Worm (Caenorhabditis elegans): ENCODE data around the gene syg-1.

Gene syg-1

DNA sequence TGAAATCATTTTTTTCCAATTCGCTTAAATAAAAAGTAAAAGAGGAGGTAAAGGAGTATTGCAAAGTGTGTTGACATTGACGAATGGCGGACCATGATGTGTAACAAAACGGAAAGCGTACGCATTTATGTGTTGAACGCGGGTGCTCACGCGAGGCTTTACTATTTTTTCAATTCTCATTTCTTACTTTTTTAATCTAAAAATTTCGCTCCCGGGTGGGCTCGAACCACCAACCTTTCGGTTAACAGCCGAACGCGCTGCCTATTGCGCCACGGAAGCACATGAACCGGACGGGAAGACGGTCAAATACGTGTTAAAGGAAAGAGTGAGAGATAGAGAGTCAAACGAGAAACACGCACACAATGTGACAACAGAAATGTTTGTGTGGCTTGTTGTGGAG, 34.2 kb upstream of the syg-1 start (continued):
- TF ChIP-seq unc-130 (tag; optimal IDR thresholded peaks at IDR 0.05) (peak; percentile 36), efl-1 (optimal IDR thresholded peaks at IDR 0.05) (peak in 1 of 2 experiments; percentile 17), efl-1 (GFP tag; optimal IDR thresholded peaks at IDR 0.05 in 1 of 2) (peak in 1 of 2 experiments; percentile 93), fkh-8 (tag; optimal IDR thresholded peaks at IDR 0.05) (peak; percentile 42), sox-4 (tag; optimal IDR thresholded peaks at IDR 0.05) (no peak), lin-13 (GFP tag; optimal IDR thresholded peaks at IDR 0.05) (no peak), snpc-4 (tag; optimal IDR thresholded peaks at IDR 0.05) (peak; percentile 48), C16A3.4 (tag; optimal IDR thresholded peaks at IDR 0.05) (peak; percentile 71), nhr-28 (tag; optimal IDR thresholded peaks at IDR 0.05) (no peak), ceh-8 (GFP tag; optimal IDR thresholded peaks at IDR 0.05) (peak; percentile 41), nhr-71 (tag; optimal IDR thresholded peaks at IDR 0.05) (peak; percentile 80), pag-3 (tag; optimal IDR thresholded peaks at IDR 0.05; ENCODE audit: borderline replicate concordance, insufficient read depth) (peak; percentile 52), jun-1 (tag; optimal IDR thresholded peaks at IDR 0.05) (peak; percentile 56), zip-4 (GFP tag; optimal IDR thresholded peaks at IDR 0.05) (no peak), elt-2 (tag; optimal IDR thresholded peaks at IDR 0.05) (peak; percentile 12), aha-1 (tag; optimal IDR thresholded peaks at IDR 0.05) (no peak), grh-1 (GFP tag; IDR thresholded peaks at IDR 0.05) (no peak), ceh-90 (tag; optimal IDR thresholded peaks at IDR 0.05) (no peak), nhr-85 (tag) (peak; percentile 26), lir-3 (tag; optimal IDR thresholded peaks at IDR 0.05; ENCODE audit: poor library complexity) (peak; percentile 48), egl-13 (tag; optimal IDR thresholded peaks at IDR 0.05) (peak; percentile 17), fkh-10 (GFP tag; optimal IDR thresholded peaks at IDR 0.05) (peak; percentile 15), egl-27 (tag; optimal IDR thresholded peaks at IDR 0.05) (no peak), mdl-1 (tag; optimal IDR thresholded peaks at IDR 0.05) (peak in 1 of 2 experiments; percentile 53), dsc-1 (tag; optimal IDR thresholded peaks at IDR 0.05) (peak; percentile 74), pax-3 (tag; optimal IDR thresholded peaks at IDR 0.05) (peak; percentile 30), mef-2 (tag; optimal IDR thresholded peaks at IDR 0.05) (peak; percentile 29), hpl-2 (GFP tag; optimal IDR thresholded peaks at IDR 0.05) (no peak), rnt-1 (tag; optimal IDR thresholded peaks at IDR 0.05) (peak; percentile 75), snu-23 (GFP tag; optimal IDR thresholded peaks at IDR 0.05) (peak; percentile 84), swsn-7 (tag; optimal IDR thresholded peaks at IDR 0.05) (peak; percentile 75), ets-5 (GFP tag; IDR thresholded peaks at IDR 0.05) (no peak), mep-1 (tag; optimal IDR thresholded peaks at IDR 0.05) (peak; percentile 86)

DNA sequence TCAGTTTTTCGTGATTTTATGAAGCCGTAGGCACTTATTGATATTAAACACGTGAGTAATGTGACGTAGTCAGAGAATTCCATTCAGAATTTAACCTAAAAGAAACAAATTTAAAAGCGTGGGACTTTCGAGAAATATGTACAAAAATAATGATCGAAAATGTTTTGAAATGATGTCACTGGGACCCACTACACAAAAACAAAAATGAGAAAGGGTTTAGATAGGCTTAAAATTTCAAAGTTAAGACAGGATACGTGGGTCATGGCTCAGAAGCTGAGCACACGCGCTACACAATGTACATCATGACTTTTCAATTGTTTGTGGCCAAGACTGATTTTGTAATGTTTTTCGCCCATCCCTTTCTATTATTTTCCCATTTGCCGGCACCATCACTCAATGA, 33.8 kb upstream of the syg-1 start, which contains the start of gene smvt-1:
TSS of gene smvt-1 (minus strand) at position 101 of the 400 bp plus-strand sequence.
- TF ChIP-seq nhr-237 (tag; optimal IDR thresholded peaks at IDR 0.05) (no peak), swsn-7 (tag; optimal IDR thresholded peaks at IDR 0.05) (no peak), nhr-84 (tag; optimal IDR thresholded peaks at IDR 0.05) (no peak), F16B12.6 (tag; optimal IDR thresholded peaks at IDR 0.05) (no peak), dsc-1 (tag; optimal IDR thresholded peaks at IDR 0.05) (peak; percentile 22), irx-1 (tag; optimal IDR thresholded peaks at IDR 0.05) (no peak), C04F5.9 (tag; optimal IDR thresholded peaks at IDR 0.05) (no peak)

DNA sequence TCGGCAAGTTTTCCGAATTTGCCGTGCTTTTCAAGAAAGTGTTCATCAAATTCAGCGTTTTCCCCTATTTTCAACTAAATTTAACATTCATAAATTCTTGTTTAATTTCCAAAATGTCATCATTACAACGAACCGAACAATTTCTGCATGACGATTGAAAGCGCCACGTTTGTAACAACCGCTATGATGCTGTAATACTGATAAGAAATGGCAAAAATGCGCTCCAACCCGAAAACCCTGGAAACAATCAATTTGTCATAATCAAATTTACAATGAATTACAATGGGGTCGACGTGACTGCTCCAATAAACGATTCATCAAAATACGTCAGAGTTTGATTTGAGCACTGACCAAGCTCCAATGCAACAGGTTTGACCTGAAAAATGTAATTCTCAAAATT, 29.5 kb upstream of the syg-1 start:
- no peak for TF ChIP-seq vab-15 (tag; optimal IDR thresholded peaks at IDR 0.05)
- peak; percentile 20 for TF ChIP-seq elt-2 (tag; optimal IDR thresholded peaks at IDR 0.05)
- no peak for TF ChIP-seq efl-1 (optimal IDR thresholded peaks at IDR 0.05)
- no peak for TF ChIP-seq efl-1 (GFP tag; optimal IDR thresholded peaks at IDR 0.05 in 1 of 2)
- TF ChIP-seq nhr-11 (tag; optimal IDR thresholded peaks at IDR 0.05) = no peak
- TF ChIP-seq nhr-47 (tag; optimal IDR thresholded peaks at IDR 0.05) = no peak
